Worm (Caenorhabditis elegans) whole organism, L2 larva: Measurements from ENCODE around the gene F22H10.11.

Experiments used
- alr-1 ChIP-seq: fragments of 150-350 bp; optimal IDR thresholded peaks from 2 replicates; lab custom pipeline; 2014; ENCODE audit warnings: missing biosample characterization, missing genetic modification characterization
- aly-2 ChIP-seq: fragments of 150-350 bp; optimal IDR thresholded peaks from 2 replicates; lab custom pipeline; 2014; ENCODE audit warnings: missing biosample characterization, missing genetic modification characterization
- blmp-1 ChIP-seq: sonication (generic microtip); optimal IDR thresholded peaks from 2 replicates; lab custom pipeline; 2017; ENCODE audit warnings: missing genetic modification characterization, mild to moderate bottlenecking, missing compliant biosample characterization, antibody characterized with exemption, moderate library complexity; ENCODE audit not compliant: insufficient read depth
- ceh-16 ChIP-seq: fragments of 150-350 bp; optimal IDR thresholded peaks from 2 replicates; lab custom pipeline; 2014; ENCODE audit warnings: missing biosample characterization, missing genetic modification characterization
- egl-27 ChIP-seq: sonication (generic microtip); optimal IDR thresholded peaks from 3 replicates; lab custom pipeline; 2017; ENCODE audit warnings: missing biosample characterization, missing genetic modification reagents, missing genetic modification characterization
- lin-39 ChIP-seq: fragments of 150-350 bp; optimal IDR thresholded peaks from 2 replicates; lab custom pipeline; 2014; ENCODE audit warnings: missing biosample characterization, missing genetic modification reagents, missing genetic modification characterization
- lsy-2 ChIP-seq, 2 experiments: fragments of 150-350 bp in 1 of 2; sonication (generic microtip) in 1 of 2; optimal IDR thresholded peaks; 2 replicates each; lab custom pipeline; 2014 to 2017; ENCODE audit warnings: missing biosample characterization in 2 of 2, missing genetic modification characterization in 2 of 2
- nhr-23 ChIP-seq: fragments of 150-350 bp; optimal IDR thresholded peaks from 2 replicates; lab custom pipeline; 2014; ENCODE audit warnings: missing biosample characterization, missing genetic modification reagents, missing genetic modification characterization
- nhr-25 ChIP-seq: fragments of 150-350 bp; sonication (generic microtip); optimal IDR thresholded peaks from 3 replicates; lab custom pipeline; 2014; ENCODE audit warnings: missing biosample characterization, missing genetic modification characterization
- ztf-11 ChIP-seq: sonication (generic microtip); optimal IDR thresholded peaks from 2 replicates; lab custom pipeline; 2017; ENCODE audit warnings: missing biosample characterization, missing genetic modification characterization

DNA sequence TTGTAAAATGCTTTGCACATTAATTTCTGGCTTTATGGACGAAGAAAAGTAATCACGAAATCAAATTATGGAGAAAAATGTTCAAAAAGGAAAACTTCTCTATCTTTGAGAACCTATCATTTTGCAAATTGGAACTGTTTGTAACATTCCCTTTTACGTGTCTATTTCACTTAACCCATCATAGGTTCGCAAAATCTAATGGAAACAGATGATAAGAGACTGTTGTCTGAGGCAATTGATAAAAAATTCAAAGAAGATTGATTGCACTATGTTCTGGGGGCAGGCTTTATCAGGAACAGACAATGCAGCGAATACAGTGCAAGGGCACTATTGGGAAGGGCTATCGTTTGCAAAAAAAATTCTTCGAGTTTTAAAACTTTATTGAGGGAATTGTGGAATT, 7.3 kb upstream of the F22H10.11 start:
- no peak for TF ChIP-seq egl-27 (tag; lab: Kevin White, UChicago)
- TF ChIP-seq nhr-25 (tag; lab: Kevin White, UChicago): no peak
- TF ChIP-seq nhr-23 (tag; lab: Kevin White, UChicago): no peak
- peak in 1 of 2 experiments; percentile 19 for TF ChIP-seq lsy-2 (tag; optimal IDR thresholded peaks at IDR 0.05; lab: Kevin White, UChicago)
- TF ChIP-seq aly-2 (tag; lab: Kevin White, UChicago): no peak
- TF ChIP-seq ceh-16: no peak
- TF ChIP-seq ztf-11: no peak
- TF ChIP-seq lin-39: no peak
- no peak for TF ChIP-seq blmp-1
- TF ChIP-seq alr-1: no peak
